Worm (Caenorhabditis elegans) whole organism, L4 larva: ENCODE data around the gene sdz-35.
"Not testable (repeated sequence)": the region's sequence is repeated elsewhere in the genome, so short reads cannot be mapped to it uniquely, and the experiment has no call there.

Source experiments
- nhr-28 ChIP-seq: fragments of 150-350 bp; optimal IDR thresholded peaks from 2 replicates; lab custom pipeline; 2014; ENCODE audit warnings: missing biosample characterization, missing genetic modification characterization
- zag-1 ChIP-seq: fragments of 150-350 bp; optimal IDR thresholded peaks from 2 replicates; lab custom pipeline; 2014; ENCODE audit warnings: missing biosample characterization, missing genetic modification characterization

- not testable (repeated sequence) for TF ChIP-seq nhr-28, zag-1
Measured at ce11 chrII:3201242-3201641, 7.3 kb downstream of the sdz-35 start, which contains the start of gene sri-48.
